Worm (Caenorhabditis elegans) whole organism, L4 larva: Measurements from ENCODE around the gene Y66D12A.19.

Experiments used
- D1046.2 ChIP-seq: fragments of 200-800 bp; sonication (Bioruptor generic); IDR thresholded peaks from 2 replicates; pipeline ENCODE4 v1.3.6; 2022; ENCODE audit warnings: missing genetic modification characterization, missing compliant biosample characterization
- R02D3.7 ChIP-seq: fragments of 150-350 bp; sonication (generic microtip); optimal IDR thresholded peaks from 3 replicates; lab custom pipeline; 2014; ENCODE audit warnings: missing biosample characterization, missing genetic modification characterization
- daf-8 ChIP-seq: fragments of 200-800 bp; sonication (Bioruptor generic); IDR thresholded peaks from 2 replicates; pipeline ENCODE4 v1.3.6; 2022; ENCODE audit warnings: missing genetic modification characterization, missing compliant biosample characterization
- duxl-1 ChIP-seq: sonication (generic microtip); optimal IDR thresholded peaks from 2 replicates; lab custom pipeline; 2016; ENCODE audit warnings: mild to moderate bottlenecking, missing genetic modification characterization, moderate library complexity, missing compliant biosample characterization; ENCODE audit not compliant: poor library complexity
- fos-1 ChIP-seq: fragments of 150-350 bp; optimal IDR thresholded peaks from 2 replicates; lab custom pipeline; 2014; ENCODE audit warnings: missing biosample characterization, missing genetic modification characterization
- lin-13 ChIP-seq: fragments of 150-350 bp; optimal IDR thresholded peaks from 2 replicates; lab custom pipeline; 2014; ENCODE audit warnings: missing biosample characterization, missing genetic modification reagents, missing genetic modification characterization
- mxl-2 ChIP-seq: fragments of 200-800 bp; sonication (Bioruptor generic); conservative IDR thresholded peaks from 2 replicates; pipeline ENCODE4 v1.3.6; 2022; ENCODE audit warnings: missing genetic modification reagents, missing genetic modification characterization, missing compliant biosample characterization
- nhr-11 ChIP-seq: fragments of 150-350 bp; optimal IDR thresholded peaks from 2 replicates; lab custom pipeline; 2014; ENCODE audit warnings: missing biosample characterization, missing genetic modification characterization
- nhr-237 ChIP-seq: sonication (generic microtip); optimal IDR thresholded peaks from 2 replicates; lab custom pipeline; 2017; ENCODE audit warnings: missing biosample characterization, missing genetic modification characterization
- pha-4 ChIP-seq, 2 experiments: fragments of 150-350 bp in 1 of 2; fragments of 200-800 bp in 1 of 2; sonication (Bioruptor generic) in 1 of 2; IDR thresholded peaks in 1 of 2; optimal IDR thresholded peaks in 1 of 2; 2 replicates each; pipeline versions ENCODE4 v1.3.6 to Lab custom; 2014 to 2022; ENCODE audit warnings: missing genetic modification characterization in 2 of 2, missing genetic modification reagents in 2 of 2, missing biosample characterization in 1 of 2, missing compliant biosample characterization in 1 of 2
- pqm-1 ChIP-seq: sonication (generic microtip); optimal IDR thresholded peaks from 2 replicates; lab custom pipeline; 2017; ENCODE audit warnings: missing biosample characterization, missing genetic modification characterization
- unc-39 ChIP-seq: sonication (generic microtip); optimal IDR thresholded peaks from 2 replicates; lab custom pipeline; 2017; ENCODE audit warnings: missing biosample characterization, missing genetic modification characterization
- unc-62 ChIP-seq, 3 experiments: fragments of 150-350 bp in 1 of 3; sonication (generic microtip); optimal IDR thresholded peaks in 2 of 3; peaks in 1 of 3; 1 replicate in 1 of 3; 2 replicates in 2 of 3; lab custom pipeline; 2014 to 2017; ENCODE audit warnings: missing biosample characterization in 3 of 3, missing genetic modification characterization in 3 of 3, missing genetic modification reagents in 3 of 3, missing genotype in 1 of 3

ce11 chrIII:11560504-11561202, 51.8 kb downstream of the Y66D12A.19 start, which contains the start of gene ztf-29:
- TF ChIP-seq R02D3.7: no peak
- no peak for TF ChIP-seq lin-13 (GFP tag; lab: Kevin White, UChicago)
- TF ChIP-seq unc-39 (tag; lab: Kevin White, UChicago): no peak
- no peak for TF ChIP-seq D1046.2
- no peak for TF ChIP-seq unc-62 (GFP tag; optimal IDR thresholded peaks at IDR 0.05 in 1 of 2; lab: Kevin White, UChicago)
- TF ChIP-seq unc-62 (tag; optimal IDR thresholded peaks at IDR 0.05; lab: Kevin White, UChicago): no peak
- no peak for TF ChIP-seq fos-1 (tag; lab: Kevin White, UChicago)
- no peak for TF ChIP-seq nhr-11 (tag; lab: Kevin White, UChicago)
- TF ChIP-seq duxl-1 (tag; lab: Kevin White, UChicago): no peak
- no peak for TF ChIP-seq mxl-2 (GFP tag; lab: Robert Waterston, UW)
- no peak for TF ChIP-seq daf-8 (GFP tag; lab: Robert Waterston, UW)
- TF ChIP-seq pha-4 (GFP tag; IDR thresholded peaks at IDR 0.05; lab: Robert Waterston, UW): no peak
- TF ChIP-seq pha-4 (tag; optimal IDR thresholded peaks at IDR 0.05; lab: Kevin White, UChicago): no peak
- no peak for TF ChIP-seq pqm-1 (tag; lab: Kevin White, UChicago)
- TF ChIP-seq nhr-237 (tag; lab: Kevin White, UChicago): no peak
